Worm (Caenorhabditis elegans) whole organism, L4 larva: ENCODE measurements around the gene C09E9.1.

Source experiments
- Y48G9A.11 ChIP-seq: fragments of 200-800 bp; sonication (Bioruptor generic); IDR thresholded peaks from 2 replicates; pipeline ENCODE4 v1.3.6; 2022; ENCODE audit warnings: missing genetic modification reagents, missing genetic modification characterization, missing compliant biosample characterization
- Y75B8A.6 ChIP-seq: fragments of 200-800 bp; sonication (Bioruptor generic); IDR thresholded peaks from 2 replicates; pipeline ENCODE4 v1.3.6; 2022; ENCODE audit warnings: missing genetic modification reagents, missing genetic modification characterization, missing compliant biosample characterization
- aha-1 ChIP-seq: fragments of 150-350 bp; peaks from one replicate; lab custom pipeline; 2014; ENCODE audit warnings: missing biosample characterization, missing genetic modification characterization
- aly-2 ChIP-seq: sonication (generic microtip); optimal IDR thresholded peaks from 2 replicates; lab custom pipeline; 2018; ENCODE audit warnings: missing biosample characterization, missing genetic modification characterization
- ama-1 ChIP-seq: fragments of 150-350 bp; optimal IDR thresholded peaks from 2 replicates; lab custom pipeline; 2014; ENCODE audit warnings: inconsistent platforms, mixed read lengths
- arid-1 ChIP-seq: fragments of 200-800 bp; sonication (Bioruptor generic); conservative IDR thresholded peaks from 2 replicates; pipeline ENCODE4 v1.3.6; 2022; ENCODE audit warnings: missing genetic modification reagents, missing genetic modification characterization, missing compliant biosample characterization
- ceh-44 ChIP-seq: fragments of 200-800 bp; sonication (Bioruptor generic); IDR thresholded peaks from 2 replicates; pipeline ENCODE4 v1.3.6; 2022; ENCODE audit warnings: missing genetic modification reagents, missing genetic modification characterization, missing compliant biosample characterization
- cey-2 ChIP-seq: sonication (generic microtip); optimal IDR thresholded peaks from 3 replicates; lab custom pipeline; 2017; ENCODE audit warnings: missing genetic modification characterization, mild to moderate bottlenecking, missing compliant biosample characterization, antibody characterized with exemption, borderline replicate concordance; ENCODE audit not compliant: insufficient read depth
- ctbp-1 ChIP-seq: fragments of 200-800 bp; sonication (Bioruptor generic); IDR thresholded peaks from 2 replicates; pipeline ENCODE4 v1.3.6; 2022; ENCODE audit warnings: missing genetic modification reagents, missing genetic modification characterization, missing compliant biosample characterization
- daf-16 ChIP-seq, 3 experiments: sonication (generic microtip); optimal IDR thresholded peaks; 2 replicates each; lab custom pipeline; 2016 to 2017; ENCODE audit warnings: missing genetic modification characterization in 3 of 3, missing genetic modification reagents in 3 of 3, mild to moderate bottlenecking in 2 of 3, missing compliant biosample characterization in 2 of 3, missing biosample characterization in 1 of 3, moderate library complexity in 1 of 3
- dve-1 ChIP-seq: sonication (generic microtip); optimal IDR thresholded peaks from 2 replicates; lab custom pipeline; 2017; ENCODE audit warnings: antibody characterized with exemption, mild to moderate bottlenecking, missing genetic modification characterization, missing compliant biosample characterization; ENCODE audit not compliant: insufficient read depth
- fkh-10 ChIP-seq: fragments of 150-350 bp; optimal IDR thresholded peaks from 2 replicates; lab custom pipeline; 2014; ENCODE audit warnings: missing biosample characterization, missing genetic modification reagents, missing genetic modification characterization
- fos-1 ChIP-seq: fragments of 150-350 bp; optimal IDR thresholded peaks from 2 replicates; lab custom pipeline; 2014; ENCODE audit warnings: missing biosample characterization, missing genetic modification characterization
- gei-8 ChIP-seq: fragments of 200-800 bp; sonication (Bioruptor generic); optimal IDR thresholded peaks from 2 replicates; lab custom pipeline; 2018; ENCODE audit warnings: mild to moderate bottlenecking, missing genetic modification characterization, missing compliant biosample characterization
- hlh-11 ChIP-seq: fragments of 200-800 bp; sonication (Bioruptor generic); optimal IDR thresholded peaks from 2 replicates; lab custom pipeline; 2018; ENCODE audit warnings: mild to moderate bottlenecking, missing genetic modification characterization, missing compliant biosample characterization
- hlh-30 ChIP-seq: sonication (generic microtip); optimal IDR thresholded peaks from 2 replicates; lab custom pipeline; 2017; ENCODE audit warnings: antibody characterized with exemption, mild to moderate bottlenecking, missing genetic modification characterization, missing compliant biosample characterization; ENCODE audit not compliant: insufficient read depth
- hmg-1.1 ChIP-seq: fragments of 200-800 bp; sonication (Bioruptor generic); IDR thresholded peaks from 2 replicates; pipeline ENCODE4 v1.3.6; 2022; ENCODE audit warnings: missing genetic modification reagents, missing genetic modification characterization, missing compliant biosample characterization
- jun-1 ChIP-seq: fragments of 150-350 bp; optimal IDR thresholded peaks from 2 replicates; lab custom pipeline; 2014; ENCODE audit warnings: missing biosample characterization, missing genetic modification reagents, missing genetic modification characterization
- lin-1 ChIP-seq: fragments of 200-800 bp; sonication (Bioruptor generic); IDR thresholded peaks from 2 replicates; pipeline ENCODE4 v1.3.6; 2022; ENCODE audit warnings: missing genetic modification reagents, missing genetic modification characterization, missing compliant biosample characterization
- lin-38 ChIP-seq: fragments of 200-800 bp; sonication (Bioruptor generic); IDR thresholded peaks from 2 replicates; pipeline ENCODE4 v1.3.6; 2022; ENCODE audit warnings: missing genetic modification reagents, missing genetic modification characterization, missing compliant biosample characterization
- lsy-2 ChIP-seq, 2 experiments: fragments of 150-350 bp in 1 of 2; sonication (generic microtip) in 1 of 2; optimal IDR thresholded peaks; 2 replicates each; lab custom pipeline; 2014 to 2017; ENCODE audit warnings: missing biosample characterization in 2 of 2, missing genetic modification characterization in 2 of 2
- madf-5 ChIP-seq, 2 experiments: fragments of 200-800 bp; sonication (Bioruptor generic); IDR thresholded peaks; 2 replicates each; pipeline ENCODE4 v1.3.6; 2022; ENCODE audit warnings: missing compliant biosample characterization in 2 of 2, missing genetic modification characterization in 2 of 2
- mxl-3 ChIP-seq: fragments of 200-800 bp; sonication (Bioruptor generic); optimal IDR thresholded peaks from 2 replicates; lab custom pipeline; 2018; ENCODE audit warnings: mild to moderate bottlenecking, missing genetic modification characterization, missing compliant biosample characterization
- nhr-10 ChIP-seq: fragments of 150-350 bp; optimal IDR thresholded peaks from 2 replicates; lab custom pipeline; 2014; ENCODE audit warnings: missing biosample characterization, missing genetic modification characterization
- nhr-11 ChIP-seq: fragments of 150-350 bp; optimal IDR thresholded peaks from 2 replicates; lab custom pipeline; 2014; ENCODE audit warnings: missing biosample characterization, missing genetic modification characterization
- nhr-237 ChIP-seq: sonication (generic microtip); optimal IDR thresholded peaks from 2 replicates; lab custom pipeline; 2017; ENCODE audit warnings: missing biosample characterization, missing genetic modification characterization
- nhr-25 ChIP-seq: sonication (generic microtip); optimal IDR thresholded peaks from 2 replicates; lab custom pipeline; 2017; ENCODE audit warnings: missing genetic modification characterization, mild to moderate bottlenecking, missing compliant biosample characterization, antibody characterized with exemption, moderate library complexity, borderline replicate concordance; ENCODE audit not compliant: insufficient read depth
- nhr-28 ChIP-seq: fragments of 150-350 bp; optimal IDR thresholded peaks from 2 replicates; lab custom pipeline; 2014; ENCODE audit warnings: missing biosample characterization, missing genetic modification characterization
- nhr-42 ChIP-seq: fragments of 200-800 bp; sonication (Bioruptor generic); IDR thresholded peaks from 2 replicates; pipeline ENCODE4 v1.3.6; 2022; ENCODE audit warnings: missing genetic modification characterization, missing compliant biosample characterization
- nhr-6 ChIP-seq: fragments of 150-350 bp; optimal IDR thresholded peaks from 2 replicates; lab custom pipeline; 2014; ENCODE audit warnings: missing biosample characterization, missing genetic modification characterization
- nhr-76 ChIP-seq: fragments of 150-350 bp; optimal IDR thresholded peaks from 2 replicates; lab custom pipeline; 2014; ENCODE audit warnings: missing biosample characterization, missing genetic modification characterization
- nhr-77 ChIP-seq: fragments of 150-350 bp; optimal IDR thresholded peaks from 2 replicates; lab custom pipeline; 2014; ENCODE audit warnings: missing biosample characterization, missing genetic modification characterization
- pqm-1 ChIP-seq: sonication (generic microtip); optimal IDR thresholded peaks from 2 replicates; lab custom pipeline; 2017; ENCODE audit warnings: missing biosample characterization, missing genetic modification characterization
- sdz-12 ChIP-seq: fragments of 200-800 bp; sonication (Bioruptor generic); optimal IDR thresholded peaks from 2 replicates; lab custom pipeline; 2018; ENCODE audit warnings: mild to moderate bottlenecking, missing genetic modification characterization, missing compliant biosample characterization
- snpc-1.2 ChIP-seq: fragments of 200-800 bp; sonication (Bioruptor generic); IDR thresholded peaks from 2 replicates; pipeline ENCODE4 v1.3.6; 2022; ENCODE audit warnings: missing genetic modification reagents, missing genetic modification characterization, missing compliant biosample characterization
- spr-3 ChIP-seq: fragments of 200-800 bp; sonication (Bioruptor generic); optimal IDR thresholded peaks from 2 replicates; lab custom pipeline; 2018; ENCODE audit warnings: mild to moderate bottlenecking, missing genetic modification characterization, missing compliant biosample characterization
- unc-130 ChIP-seq: sonication (generic microtip); optimal IDR thresholded peaks from 2 replicates; lab custom pipeline; 2016; ENCODE audit warnings: missing genetic modification reagents, missing genetic modification characterization, missing compliant biosample characterization
- unc-39 ChIP-seq: sonication (generic microtip); optimal IDR thresholded peaks from 2 replicates; lab custom pipeline; 2017; ENCODE audit warnings: missing biosample characterization, missing genetic modification characterization
- unc-62 ChIP-seq, 3 experiments: fragments of 150-350 bp in 1 of 3; sonication (generic microtip); optimal IDR thresholded peaks in 2 of 3; peaks in 1 of 3; 1 replicate in 1 of 3; 2 replicates in 2 of 3; lab custom pipeline; 2014 to 2017; ENCODE audit warnings: missing biosample characterization in 3 of 3, missing genetic modification characterization in 3 of 3, missing genetic modification reagents in 3 of 3, missing genotype in 1 of 3
- ztf-11 ChIP-seq: fragments of 150-350 bp; optimal IDR thresholded peaks from 2 replicates; lab custom pipeline; 2014; ENCODE audit warnings: missing biosample characterization, missing genetic modification characterization

Gene C09E9.1

ce11 chrIV:1277067-1277466, 2.4 kb downstream of the C09E9.1 start:
- TF ChIP-seq unc-130 (GFP tag; lab: Kevin White, UChicago) (peak; percentile 59), aha-1 (tag; lab: Kevin White, UChicago) (peak; percentile 85), nhr-77 (tag; lab: Kevin White, UChicago) (no peak), ceh-44 (GFP tag; lab: Robert Waterston, UW) (no peak), Y48G9A.11 (GFP tag; lab: Robert Waterston, UW) (0 out of 2 replicates have a peak, but pooled peaks have one; percentile 32), unc-39 (no peak), lsy-2 (tag; optimal IDR thresholded peaks at IDR 0.05; lab: Kevin White, UChicago) (peak in 1 of 2 experiments; percentile 53)

ce11 chrIV:1278945-1279344, 4.3 kb downstream of the C09E9.1 start:
- TF ChIP-seq fos-1 (no peak), ama-1 (lab: Kevin White, UChicago) (no peak), hmg-1.1 (GFP tag; lab: Robert Waterston, UW) (0 out of 2 replicates have a peak, but pooled peaks have one; percentile 24)

ce11 chrIV:1284877-1285276, 10.2 kb downstream of the C09E9.1 start:
- TF ChIP-seq nhr-42 (GFP tag; lab: Robert Waterston, UW) (no peak), lin-1 (GFP tag; lab: Robert Waterston, UW) (no peak), ctbp-1 (no peak), arid-1 (GFP tag; lab: Robert Waterston, UW) (no peak), nhr-28 (tag; lab: Kevin White, UChicago) (peak; percentile 41), sdz-12 (GFP tag; lab: Kevin White, UChicago) (no peak), nhr-237 (tag; lab: Kevin White, UChicago) (no peak), madf-5 (GFP tag; IDR thresholded peaks at IDR 0.05; lab: Robert Waterston, UW) (no peak), Y75B8A.6 (GFP tag; lab: Robert Waterston, UW) (no peak), pqm-1 (tag; lab: Kevin White, UChicago) (peak; percentile 28), nhr-6 (tag; lab: Kevin White, UChicago) (peak; percentile 32), daf-16 (GFP tag; optimal IDR thresholded peaks at IDR 0.05; lab: Kevin White, UChicago) (no peak), daf-16 (tag; optimal IDR thresholded peaks at IDR 0.05; lab: Kevin White, UChicago) (peak; percentile 14), nhr-11 (tag; lab: Kevin White, UChicago) (no peak), dve-1 (peak; percentile 32), ztf-11 (tag; lab: Kevin White, UChicago) (no peak)

- TF ChIP-seq aha-1 (tag; lab: Kevin White, UChicago) (peak; percentile 64), spr-3 (GFP tag; lab: Kevin White, UChicago) (no peak), unc-62 (GFP tag; optimal IDR thresholded peaks at IDR 0.05 in 1 of 2; lab: Kevin White, UChicago) (peak in 1 of 2 experiments; percentile 78), unc-62 (tag; optimal IDR thresholded peaks at IDR 0.05; lab: Kevin White, UChicago) (no peak)
Measured at ce11 chrIV:1286549-1286948, 11.9 kb downstream of the C09E9.1 start.

ce11 chrIV:1289327-1289726, 14.7 kb downstream of the C09E9.1 start, which contains the start of gene plst-1:
Gene plst-1, plus strand, starts transcription at chrIV:1289627.
- TF ChIP-seq hlh-30 (no peak), hlh-11 (tag; lab: Kevin White, UChicago) (no peak), gei-8 (no peak), lin-38 (GFP tag; lab: Robert Waterston, UW) (no peak), nhr-10 (no peak), mxl-3 (GFP tag; lab: Kevin White, UChicago) (no peak), dve-1 (no peak), nhr-237 (tag; lab: Kevin White, UChicago) (no peak), fkh-10 (no peak), snpc-1.2 (GFP tag; lab: Robert Waterston, UW) (no peak), nhr-25 (tag; lab: Kevin White, UChicago) (no peak), cey-2 (no peak), nhr-76 (tag; lab: Kevin White, UChicago) (no peak), aly-2 (tag; lab: Kevin White, UChicago) (no peak), jun-1 (no peak)
